Worm (Caenorhabditis elegans) whole organism, mixed stage, embryonic: ENCODE measurements around the gene nhr-66.

ENCODE experiments used
- M03D4.4 ChIP-seq: sonication (generic microtip); optimal IDR thresholded peaks from 2 replicates; lab custom pipeline; 2017; ENCODE audit warnings: mild to moderate bottlenecking, missing genetic modification characterization, missing compliant biosample characterization
- bed-3 ChIP-seq: fragments of 200-800 bp; sonication (Bioruptor generic); optimal IDR thresholded peaks from 3 replicates; lab custom pipeline; 2018; ENCODE audit warnings: mild to moderate bottlenecking, missing genetic modification characterization, moderate library complexity, missing compliant biosample characterization
- blmp-1 ChIP-seq: fragments of 150-350 bp; optimal IDR thresholded peaks from 2 replicates; lab custom pipeline; 2014; ENCODE audit warnings: missing biosample characterization, missing genetic modification characterization
- ceh-39 ChIP-seq: fragments of 150-350 bp; optimal IDR thresholded peaks from 2 replicates; lab custom pipeline; 2014; ENCODE audit warnings: missing biosample characterization, missing genetic modification characterization
- ceh-43 ChIP-seq: fragments of 200-800 bp; sonication (Bioruptor generic); optimal IDR thresholded peaks from 2 replicates; lab custom pipeline; 2018; ENCODE audit warnings: mild to moderate bottlenecking, missing genetic modification characterization, moderate library complexity, missing compliant biosample characterization
- ceh-83 ChIP-seq: fragments of 200-800 bp; sonication (Bioruptor generic); optimal IDR thresholded peaks from 2 replicates; lab custom pipeline; 2018; ENCODE audit warnings: mild to moderate bottlenecking, missing genetic modification characterization, missing compliant biosample characterization
- ces-1 ChIP-seq: fragments of 150-350 bp; optimal IDR thresholded peaks from 2 replicates; lab custom pipeline; 2014; ENCODE audit warnings: missing biosample characterization, missing genetic modification reagents, missing genetic modification characterization
- cnd-1 ChIP-seq: fragments of 200-800 bp; sonication (Bioruptor generic); optimal IDR thresholded peaks from 2 replicates; lab custom pipeline; 2018; ENCODE audit warnings: mild to moderate bottlenecking, missing genetic modification characterization, missing compliant biosample characterization
- drap-1 ChIP-seq: fragments of 200-800 bp; sonication (Bioruptor generic); optimal IDR thresholded peaks from 3 replicates; lab custom pipeline; 2018; ENCODE audit warnings: mild to moderate bottlenecking, missing genetic modification characterization, missing compliant biosample characterization
- elt-1 ChIP-seq: sonication (generic microtip); optimal IDR thresholded peaks from 2 replicates; lab custom pipeline; 2017; ENCODE audit warnings: missing genetic modification characterization, mild to moderate bottlenecking, missing compliant biosample characterization, antibody characterized with exemption, moderate library complexity, borderline replicate concordance; ENCODE audit not compliant: insufficient read depth
- elt-3 ChIP-seq: fragments of 150-350 bp; optimal IDR thresholded peaks from 2 replicates; lab custom pipeline; 2014; ENCODE audit warnings: missing biosample characterization, missing genetic modification characterization
- flh-1 ChIP-seq: fragments of 200-800 bp; sonication (Bioruptor generic); optimal IDR thresholded peaks from 2 replicates; lab custom pipeline; 2018; ENCODE audit warnings: mild to moderate bottlenecking, missing genetic modification characterization, moderate library complexity, missing compliant biosample characterization
- ham-2 ChIP-seq: fragments of 200-800 bp; sonication (Bioruptor generic); optimal IDR thresholded peaks from 2 replicates; lab custom pipeline; 2018; ENCODE audit warnings: mild to moderate bottlenecking, missing genetic modification characterization, missing compliant biosample characterization
- hlh-1 ChIP-seq: fragments of 150-350 bp; optimal IDR thresholded peaks from 2 replicates; lab custom pipeline; 2014; ENCODE audit warnings: missing biosample characterization, missing genetic modification reagents, missing genetic modification characterization
- lin-13 ChIP-seq: fragments of 150-350 bp; optimal IDR thresholded peaks from 2 replicates; lab custom pipeline; 2014; ENCODE audit warnings: missing biosample characterization, missing genetic modification characterization
- lin-32 ChIP-seq: fragments of 200-800 bp; sonication (Bioruptor generic); optimal IDR thresholded peaks from 2 replicates; lab custom pipeline; 2018; ENCODE audit warnings: mild to moderate bottlenecking, missing genetic modification characterization, missing compliant biosample characterization
- lsy-2 ChIP-seq: fragments of 150-350 bp; optimal IDR thresholded peaks from 2 replicates; lab custom pipeline; 2014; ENCODE audit warnings: missing biosample characterization, missing genetic modification characterization
- mab-5 ChIP-seq: fragments of 150-350 bp; optimal IDR thresholded peaks from 2 replicates; lab custom pipeline; 2014; ENCODE audit warnings: missing biosample characterization, missing genetic modification characterization
- mep-1 ChIP-seq: fragments of 150-350 bp; optimal IDR thresholded peaks from 2 replicates; lab custom pipeline; 2017; ENCODE audit warnings: missing biosample characterization, missing genetic modification reagents, missing genetic modification characterization, inconsistent platforms
- mls-2 ChIP-seq: sonication (generic microtip); optimal IDR thresholded peaks from 2 replicates; lab custom pipeline; 2016; ENCODE audit warnings: mild to moderate bottlenecking, missing genetic modification characterization, moderate library complexity, missing compliant biosample characterization
- nhr-12 ChIP-seq: fragments of 150-350 bp; optimal IDR thresholded peaks from 2 replicates; lab custom pipeline; 2014; ENCODE audit warnings: missing biosample characterization, missing genetic modification characterization
- nhr-2 ChIP-seq: fragments of 150-350 bp; optimal IDR thresholded peaks from 2 replicates; lab custom pipeline; 2014; ENCODE audit warnings: missing biosample characterization, missing genetic modification characterization
- nhr-237 ChIP-seq: fragments of 150-350 bp; optimal IDR thresholded peaks from 2 replicates; lab custom pipeline; 2014; ENCODE audit warnings: missing biosample characterization, missing genetic modification characterization
- nhr-28 ChIP-seq: fragments of 150-350 bp; optimal IDR thresholded peaks from 2 replicates; lab custom pipeline; 2014; ENCODE audit warnings: missing biosample characterization, missing genetic modification characterization
- nhr-76 ChIP-seq: sonication (generic microtip); optimal IDR thresholded peaks from 2 replicates; lab custom pipeline; 2017; ENCODE audit warnings: missing biosample characterization, missing genetic modification characterization
- pha-4 ChIP-seq: fragments of 150-350 bp; optimal IDR thresholded peaks from 2 replicates; lab custom pipeline; 2018; ENCODE audit warnings: missing biosample characterization, missing genetic modification reagents, missing genetic modification characterization
- sem-2 ChIP-seq: fragments of 200-800 bp; sonication (Bioruptor generic); optimal IDR thresholded peaks from 2 replicates; lab custom pipeline; 2018; ENCODE audit warnings: mild to moderate bottlenecking, missing genetic modification characterization, missing compliant biosample characterization
- snpc-4 ChIP-seq: fragments of 150-350 bp; optimal IDR thresholded peaks from 2 replicates; lab custom pipeline; 2014; ENCODE audit warnings: missing biosample characterization, missing genetic modification characterization
- sptf-1 ChIP-seq: sonication (generic microtip); optimal IDR thresholded peaks from 2 replicates; lab custom pipeline; 2017; ENCODE audit warnings: mild to moderate bottlenecking, missing genetic modification characterization, moderate library complexity, missing compliant biosample characterization
- tbx-8 ChIP-seq: fragments of 200-800 bp; sonication (Bioruptor generic); optimal IDR thresholded peaks from 2 replicates; lab custom pipeline; 2018; ENCODE audit warnings: mild to moderate bottlenecking, missing genetic modification characterization, moderate library complexity, missing compliant biosample characterization
- unc-120 ChIP-seq: sonication (generic microtip); optimal IDR thresholded peaks from 2 replicates; lab custom pipeline; 2017; ENCODE audit warnings: missing genetic modification characterization, missing compliant biosample characterization; ENCODE audit not compliant: poor library complexity, severe bottlenecking
- unc-39 ChIP-seq: fragments of 150-350 bp; optimal IDR thresholded peaks from 2 replicates; lab custom pipeline; 2014; ENCODE audit warnings: missing biosample characterization, missing genetic modification characterization
- unc-62 ChIP-seq: fragments of 150-350 bp; optimal IDR thresholded peaks from 2 replicates; lab custom pipeline; 2014; ENCODE audit warnings: missing biosample characterization, missing genetic modification reagents, missing genetic modification characterization
- zip-8 ChIP-seq: fragments of 150-350 bp; optimal IDR thresholded peaks from 2 replicates; lab custom pipeline; 2014; ENCODE audit warnings: missing biosample characterization, missing genetic modification characterization
- ztf-11 ChIP-seq: fragments of 150-350 bp; optimal IDR thresholded peaks from 2 replicates; lab custom pipeline; 2014; ENCODE audit warnings: missing biosample characterization, missing genetic modification characterization

The nhr-66 gene

DNA sequence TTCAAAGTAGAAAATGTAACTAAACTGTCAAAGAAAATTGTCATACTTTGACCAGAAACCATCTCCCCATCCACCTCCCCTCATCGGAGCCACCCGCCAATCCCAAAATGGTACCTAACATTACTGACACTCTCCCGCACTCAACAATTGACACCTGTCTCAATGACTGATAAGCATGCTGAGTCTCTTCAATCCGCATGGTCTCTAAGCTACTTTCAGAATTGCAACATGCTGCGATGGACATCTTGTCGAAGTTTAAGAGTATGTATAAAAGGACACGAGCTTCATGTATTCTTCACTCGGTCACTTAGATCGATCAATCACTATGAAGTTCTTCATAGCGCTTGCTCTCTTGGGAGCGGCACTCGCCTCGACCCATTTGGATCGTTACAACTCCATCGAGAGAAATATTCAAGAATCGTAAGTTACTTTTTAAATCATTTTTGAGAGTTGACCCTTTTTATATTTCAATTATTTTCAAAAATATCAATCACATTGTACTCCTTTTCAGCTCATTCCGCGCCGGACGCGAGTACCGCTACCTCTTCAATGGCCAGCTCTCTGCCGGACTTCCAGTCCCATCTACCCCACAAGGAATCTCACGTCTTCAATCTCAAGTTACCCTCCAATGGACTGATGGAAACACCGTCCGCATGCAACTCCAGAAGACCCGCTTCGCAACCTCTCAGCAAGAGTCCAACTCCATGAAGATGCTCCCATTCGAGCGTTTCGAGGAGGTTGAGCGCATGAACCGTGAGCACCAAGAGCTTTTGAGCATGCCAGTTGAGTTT lies 24.6 kb upstream of the nhr-66 start, which contains the start of gene vit-6:
TSS of gene vit-6 (plus strand) at position 310 of the 791 bp plus-strand sequence.
- TF ChIP-seq drap-1 (GFP tag; lab: Kevin White, UChicago) (no peak), unc-62 (GFP tag; lab: Kevin White, UChicago) (no peak), cnd-1 (tag; lab: Kevin White, UChicago) (no peak), nhr-237 (tag; lab: Kevin White, UChicago) (no peak), lsy-2 (tag; lab: Kevin White, UChicago) (no peak), lin-13 (tag; lab: Kevin White, UChicago) (no peak), nhr-28 (tag; lab: Kevin White, UChicago) (no peak), ztf-11 (tag; lab: Kevin White, UChicago) (no peak), bed-3 (GFP tag; lab: Kevin White, UChicago) (no peak), unc-39 (no peak), flh-1 (GFP tag; lab: Kevin White, UChicago) (no peak), zip-8 (tag; lab: Kevin White, UChicago) (no peak)

ce11 chrIV:8259904-8260303 lies 23.5 kb upstream of the nhr-66 start, which contains the start of gene K07H8.7:
Gene K07H8.7, minus strand, starts transcription at chrIV:8260004.
- no peak for TF ChIP-seq ceh-43 (GFP tag; lab: Kevin White, UChicago)
- TF ChIP-seq, all 35 proteins: peak for 0

ce11 chrIV:8255221-8255620 lies 18.8 kb upstream of the nhr-66 start:
- TF ChIP-seq ceh-43 (GFP tag; lab: Kevin White, UChicago): no peak
- TF ChIP-seq nhr-12 (tag; lab: Kevin White, UChicago): no peak
- TF ChIP-seq bed-3 (GFP tag; lab: Kevin White, UChicago): no peak
- no peak for TF ChIP-seq blmp-1 (tag; lab: Kevin White, UChicago)
- peak; percentile 56 for TF ChIP-seq elt-1 (tag; lab: Kevin White, UChicago)
- TF ChIP-seq pha-4 (tag; lab: Kevin White, UChicago): no peak

ce11 chrIV:8254193-8254592 lies 17.8 kb upstream of the nhr-66 start:
- TF ChIP-seq lsy-2 (tag; lab: Kevin White, UChicago) (no peak), ceh-43 (GFP tag; lab: Kevin White, UChicago) (no peak), pha-4 (tag; lab: Kevin White, UChicago) (no peak), elt-1 (tag; lab: Kevin White, UChicago) (peak; percentile 16)
- TF ChIP-seq, all 35 proteins: peak for 1

- TF ChIP-seq ham-2 (GFP tag; lab: Kevin White, UChicago): peak; percentile 89
- peak; percentile 99 for TF ChIP-seq ceh-83 (GFP tag; lab: Kevin White, UChicago)
- TF ChIP-seq cnd-1 (tag; lab: Kevin White, UChicago): peak; percentile 97
- peak; percentile 77 for TF ChIP-seq elt-3 (tag; lab: Kevin White, UChicago)
- TF ChIP-seq unc-62 (GFP tag; lab: Kevin White, UChicago): peak; percentile 64
- TF ChIP-seq mab-5 (tag; lab: Kevin White, UChicago): no peak
- TF ChIP-seq zip-8 (tag; lab: Kevin White, UChicago): no peak
- no peak for TF ChIP-seq nhr-2 (tag; lab: Kevin White, UChicago)
- TF ChIP-seq ceh-39 (tag; lab: Kevin White, UChicago): no peak
- TF ChIP-seq unc-120 (tag; lab: Kevin White, UChicago): peak; percentile 97
- TF ChIP-seq bed-3 (GFP tag; lab: Kevin White, UChicago): peak; percentile 94
- peak; percentile 30 for TF ChIP-seq lin-13 (tag; lab: Kevin White, UChicago)
- TF ChIP-seq ces-1 (GFP tag; lab: Kevin White, UChicago): peak; percentile 2
- TF ChIP-seq blmp-1 (tag; lab: Kevin White, UChicago): peak; percentile 5
- peak; percentile 98 for TF ChIP-seq drap-1 (GFP tag; lab: Kevin White, UChicago)
- TF ChIP-seq ztf-11 (tag; lab: Kevin White, UChicago): peak; percentile 15
- peak; percentile 98 for TF ChIP-seq mls-2 (tag; lab: Kevin White, UChicago)
- TF ChIP-seq elt-1 (tag; lab: Kevin White, UChicago): peak; percentile 66
- TF ChIP-seq lsy-2 (tag; lab: Kevin White, UChicago): peak; percentile 47
- peak; percentile 98 for TF ChIP-seq sptf-1 (tag; lab: Kevin White, UChicago)
- peak; percentile 80 for TF ChIP-seq nhr-28 (tag; lab: Kevin White, UChicago)
- TF ChIP-seq lin-32: peak; percentile 97
- TF ChIP-seq mep-1 (tag; lab: Kevin White, UChicago): peak; percentile 73
- TF ChIP-seq pha-4 (tag; lab: Kevin White, UChicago): peak; percentile 86
- TF ChIP-seq sem-2 (GFP tag; lab: Kevin White, UChicago): peak; percentile 95
- TF ChIP-seq unc-39: peak; percentile 68
- peak; percentile 97 for TF ChIP-seq M03D4.4 (tag; lab: Kevin White, UChicago)
- TF ChIP-seq nhr-237 (tag; lab: Kevin White, UChicago): peak; percentile 23
- peak; percentile 92 for TF ChIP-seq tbx-8 (GFP tag; lab: Kevin White, UChicago)
- TF ChIP-seq nhr-76 (tag; lab: Kevin White, UChicago): peak; percentile 49
- TF ChIP-seq ceh-43 (GFP tag; lab: Kevin White, UChicago): peak; percentile 95
- no peak for TF ChIP-seq snpc-4 (tag; lab: Kevin White, UChicago)
- peak; percentile 45 for TF ChIP-seq hlh-1 (tag; lab: Kevin White, UChicago)
- peak; percentile 5 for TF ChIP-seq nhr-12 (tag; lab: Kevin White, UChicago)
- peak; percentile 92 for TF ChIP-seq flh-1 (GFP tag; lab: Kevin White, UChicago)
- TF ChIP-seq, all 35 proteins: peak for 30
These were observed 16.5 kb upstream of the nhr-66 start for ce11 chrIV:8252856-8253255.
